Fruit fly (Drosophila melanogaster): ENCODE data around the gene spartin.
A peak's percentile ranks its signal among the peaks of the same experiment; 100 is the strongest.

dm6 chr3R:4649126-4649811, 5.3 kb upstream of the spartin start, which contains the start of gene Karybeta3:
- no peak for TF ChIP-seq CG4318 (GFP tag; optimal IDR thresholded peaks at IDR 0.05)
- TF ChIP-seq fd85E (GFP tag; optimal IDR thresholded peaks at IDR 0.05) = no peak
- peak; percentile 75 for TF ChIP-seq Sox102F (GFP tag; optimal IDR thresholded peaks at IDR 0.05)
- no peak for TF ChIP-seq Blimp-1 (GFP tag; optimal IDR thresholded peaks at IDR 0.05)
- TF ChIP-seq Hr39 (GFP tag; optimal IDR thresholded peaks at IDR 0.05) = peak; percentile 76
- TF ChIP-seq CG8119 (GFP tag; IDR thresholded peaks at IDR 0.05) = peak; percentile 53; the same call in 2 of the 3 replicates
- peak; percentile 75 for TF ChIP-seq CG34406 (GFP tag; optimal IDR thresholded peaks at IDR 0.05)
- no peak for TF ChIP-seq CG16779 (tag; optimal IDR thresholded peaks at IDR 0.05)
- peak; percentile 81 for TF ChIP-seq CG1621 (tag; optimal IDR thresholded peaks at IDR 0.05)
- peak in 1 of 2 experiments; percentile 60 for TF ChIP-seq salr (GFP tag; optimal IDR thresholded peaks at IDR 0.05)
- peak; percentile 78 for TF ChIP-seq Met (GFP tag; optimal IDR thresholded peaks at IDR 0.05)
- peak; percentile 87 for TF ChIP-seq Sox14 (GFP tag; optimal IDR thresholded peaks at IDR 0.05)
